Worm (Caenorhabditis elegans): ENCODE measurements around the gene fust-1.
A peak's percentile ranks its signal among the peaks of the same experiment; 100 is the strongest.

The fust-1 gene

ce11 chrII:7146240-7146639 lies 6.1 kb upstream of the fust-1 start:
- TF ChIP-seq bed-3 (GFP tag; optimal IDR thresholded peaks at IDR 0.05) = no peak
- no peak for TF ChIP-seq unc-39 (tag; optimal IDR thresholded peaks at IDR 0.05)
- no peak for TF ChIP-seq nhr-237 (tag; optimal IDR thresholded peaks at IDR 0.05)
- no peak for TF ChIP-seq elt-1 (tag; optimal IDR thresholded peaks at IDR 0.05; ENCODE audit: borderline replicate concordance, insufficient read depth)
- TF ChIP-seq cnd-1 (tag; optimal IDR thresholded peaks at IDR 0.05) = no peak
- no peak for TF ChIP-seq M03D4.4 (tag; optimal IDR thresholded peaks at IDR 0.05)
- no peak for TF ChIP-seq blmp-1 (tag; optimal IDR thresholded peaks at IDR 0.05)
- no peak for TF ChIP-seq lin-32 (GFP tag; optimal IDR thresholded peaks at IDR 0.05)

- TF ChIP-seq nhr-237 (tag; optimal IDR thresholded peaks at IDR 0.05) (peak; percentile 51), mls-2 (tag; optimal IDR thresholded peaks at IDR 0.05) (no peak), unc-39 (tag; optimal IDR thresholded peaks at IDR 0.05) (no peak), nhr-2 (tag; optimal IDR thresholded peaks at IDR 0.05) (no peak), lsy-2 (tag; optimal IDR thresholded peaks at IDR 0.05) (peak; percentile 72), ces-1 (GFP tag; optimal IDR thresholded peaks at IDR 0.05) (peak; percentile 49)
Observed at ce11 chrII:7147550-7147949, 4.8 kb upstream of the fust-1 start.

ce11 chrII:7148099-7148498 lies 4.3 kb upstream of the fust-1 start, which contains the start of gene T07F8.1:
Gene T07F8.1 (plus strand): TSS chrII:7148399.
- TF ChIP-seq lsy-2 (tag; optimal IDR thresholded peaks at IDR 0.05) (no peak), nhr-12 (tag; optimal IDR thresholded peaks at IDR 0.05) (no peak), unc-120 (tag; optimal IDR thresholded peaks at IDR 0.05; ENCODE audit: poor library complexity, severe bottlenecking) (no peak), mab-5 (tag; optimal IDR thresholded peaks at IDR 0.05) (no peak), bed-3 (GFP tag; optimal IDR thresholded peaks at IDR 0.05) (no peak), M03D4.4 (tag; optimal IDR thresholded peaks at IDR 0.05) (no peak), unc-39 (tag; optimal IDR thresholded peaks at IDR 0.05) (no peak), cnd-1 (tag; optimal IDR thresholded peaks at IDR 0.05) (no peak), blmp-1 (tag; optimal IDR thresholded peaks at IDR 0.05) (no peak), sptf-1 (tag; optimal IDR thresholded peaks at IDR 0.05) (no peak), flh-1 (GFP tag; optimal IDR thresholded peaks at IDR 0.05) (no peak), zip-8 (tag; optimal IDR thresholded peaks at IDR 0.05) (no peak)

ce11 chrII:7153095-7153494 lies 714 bp downstream of the fust-1 start:
- TF ChIP-seq sptf-1 (tag; optimal IDR thresholded peaks at IDR 0.05) = peak; percentile 1

- TF ChIP-seq bed-3 (GFP tag; optimal IDR thresholded peaks at IDR 0.05) = no peak
- TF ChIP-seq hlh-1 (tag; optimal IDR thresholded peaks at IDR 0.05) = no peak
Observed at ce11 chrII:7154711-7155110, 2.3 kb downstream of the fust-1 start.

ce11 chrII:7155392-7155791 lies 3.0 kb downstream of the fust-1 start, which contains the start of gene C27H5.2:
Gene C27H5.2 (plus strand): TSS chrII:7155581.
- TF ChIP-seq hlh-1 (tag; optimal IDR thresholded peaks at IDR 0.05) (peak; percentile 31), mls-2 (tag; optimal IDR thresholded peaks at IDR 0.05) (no peak)

- no peak for TF ChIP-seq blmp-1 (tag; optimal IDR thresholded peaks at IDR 0.05)
- no peak for TF ChIP-seq unc-39 (tag; optimal IDR thresholded peaks at IDR 0.05)
- TF ChIP-seq elt-3 (tag; optimal IDR thresholded peaks at IDR 0.05) = no peak
- no peak for TF ChIP-seq ces-1 (GFP tag; optimal IDR thresholded peaks at IDR 0.05)
- TF ChIP-seq mep-1 (tag; optimal IDR thresholded peaks at IDR 0.05) = no peak
- no peak for TF ChIP-seq tbx-8 (GFP tag; optimal IDR thresholded peaks at IDR 0.05)
- TF ChIP-seq mab-5 (tag; optimal IDR thresholded peaks at IDR 0.05) = no peak
- no peak for TF ChIP-seq ham-2 (GFP tag; optimal IDR thresholded peaks at IDR 0.05)
- TF ChIP-seq hlh-1 (tag; optimal IDR thresholded peaks at IDR 0.05) = no peak
- no peak for TF ChIP-seq M03D4.4 (tag; optimal IDR thresholded peaks at IDR 0.05)
- no peak for TF ChIP-seq sptf-1 (tag; optimal IDR thresholded peaks at IDR 0.05)
- no peak for TF ChIP-seq mls-2 (tag; optimal IDR thresholded peaks at IDR 0.05)
- no peak for TF ChIP-seq ceh-83 (GFP tag; optimal IDR thresholded peaks at IDR 0.05)
- TF ChIP-seq drap-1 (GFP tag; optimal IDR thresholded peaks at IDR 0.05) = no peak
- TF ChIP-seq nhr-76 (tag; optimal IDR thresholded peaks at IDR 0.05) = no peak
Observed at ce11 chrII:7157415-7157814, 5.0 kb downstream of the fust-1 start.
